Fruit fly (Drosophila melanogaster) whole organism, embryonic: ENCODE results near the gene Usf.

Experiments
- Adf1 ChIP-seq: fragments of 200-800 bp; sonication (Bioruptor generic); IDR thresholded peaks from 2 replicates; pipeline ENCODE4 v1.3.6; 2022; ENCODE audit warnings: missing biosample characterization, missing genetic modification characterization
- Awh ChIP-seq: fragments of 200-800 bp; sonication (Bioruptor generic); IDR thresholded peaks from 2 replicates; pipeline ENCODE4, ENCODE4 v1.3.6; 2022; ENCODE audit warnings: missing biosample characterization, missing genetic modification characterization
- CG10462 ChIP-seq: fragments of 200-800 bp; sonication (Bioruptor generic); optimal IDR thresholded peaks from 2 replicates; lab custom pipeline; 2016; ENCODE audit warnings: missing biosample characterization, missing genetic modification characterization
- CG10543 ChIP-seq: fragments of 200-800 bp; sonication (Bioruptor generic); optimal IDR thresholded peaks from 3 replicates; lab custom pipeline; 2017; ENCODE audit warnings: missing biosample characterization, mild to moderate bottlenecking, missing genetic modification characterization, moderate library complexity
- CG12236 ChIP-seq: fragments of 200-800 bp; sonication (Bioruptor generic); optimal IDR thresholded peaks from 2 replicates; lab custom pipeline; 2016; ENCODE audit warnings: missing biosample characterization, missing genetic modification characterization
- CG12942 ChIP-seq: fragments of 200-800 bp; sonication (Bioruptor generic); optimal IDR thresholded peaks from 3 replicates; lab custom pipeline; 2016; ENCODE audit warnings: missing biosample characterization, missing genetic modification characterization
- CG13775 ChIP-seq: fragments of 200-800 bp; sonication (Bioruptor generic); optimal IDR thresholded peaks from 3 replicates; lab custom pipeline; 2017; ENCODE audit warnings: missing biosample characterization, mild to moderate bottlenecking, missing genetic modification characterization
- CG14965 ChIP-seq: fragments of 200-800 bp; sonication (Bioruptor generic); optimal IDR thresholded peaks from 2 replicates; lab custom pipeline; 2016; ENCODE audit warnings: missing biosample characterization, missing genetic modification characterization, borderline replicate concordance
- CG15011 ChIP-seq: fragments of 200-800 bp; sonication (Bioruptor generic); optimal IDR thresholded peaks from 3 replicates; lab custom pipeline; 2018; ENCODE audit warnings: missing biosample characterization, mild to moderate bottlenecking, missing genetic modification characterization
- CG15479 ChIP-seq: fragments of 200-800 bp; sonication (Bioruptor generic); optimal IDR thresholded peaks from 3 replicates; lab custom pipeline; 2019; ENCODE audit warnings: missing biosample characterization, mild to moderate bottlenecking, missing genetic modification characterization, moderate library complexity
- CG1603 ChIP-seq: fragments of 200-800 bp; sonication (Bioruptor generic); optimal IDR thresholded peaks from 2 replicates; lab custom pipeline; 2019; ENCODE audit warnings: missing biosample characterization, mild to moderate bottlenecking, missing genetic modification characterization, moderate library complexity
- CG17186 ChIP-seq: fragments of 200-800 bp; sonication (Bioruptor generic); optimal IDR thresholded peaks from 3 replicates; lab custom pipeline; 2017; ENCODE audit warnings: missing biosample characterization, missing genetic modification reagents, missing genetic modification characterization
- CG18262 ChIP-seq: fragments of 200-800 bp; optimal IDR thresholded peaks from 3 replicates; lab custom pipeline; 2019; ENCODE audit warnings: missing biosample characterization, mild to moderate bottlenecking, missing genetic modification characterization, moderate library complexity
- CG1832 ChIP-seq: fragments of 200-800 bp; sonication (Bioruptor generic); optimal IDR thresholded peaks from 2 replicates; lab custom pipeline; 2017; ENCODE audit warnings: missing biosample characterization, mild to moderate bottlenecking, missing genetic modification characterization, inconsistent platforms
- CG2712 ChIP-seq: fragments of 200-800 bp; optimal IDR thresholded peaks from 3 replicates; lab custom pipeline; 2019; ENCODE audit warnings: missing biosample characterization, mild to moderate bottlenecking, missing genetic modification characterization, moderate library complexity
- CG2875 ChIP-seq: fragments of 200-800 bp; sonication (Bioruptor generic); optimal IDR thresholded peaks from 2 replicates; lab custom pipeline; 2017; ENCODE audit warnings: missing biosample characterization, mild to moderate bottlenecking, missing genetic modification characterization, missing genetic modification reagents
- CG31224 ChIP-seq: fragments of 200-800 bp; sonication (Bioruptor generic); IDR thresholded peaks from 2 replicates; pipeline ENCODE4 v1.3.6; 2022; ENCODE audit warnings: missing biosample characterization, missing genetic modification characterization
- CG32767 ChIP-seq: fragments of 200-800 bp; sonication (Bioruptor generic); IDR thresholded peaks from 2 replicates; pipeline ENCODE4 v1.3.6; 2022; ENCODE audit warnings: missing biosample characterization, missing genetic modification characterization
- CG33213 ChIP-seq: fragments of 200-800 bp; sonication (Bioruptor generic); optimal IDR thresholded peaks from 3 replicates; lab custom pipeline; 2016; ENCODE audit warnings: missing biosample characterization, missing genetic modification characterization
- CG4328 ChIP-seq: fragments of 200-800 bp; sonication (Bioruptor generic); optimal IDR thresholded peaks from 3 replicates; lab custom pipeline; 2017; ENCODE audit warnings: missing biosample characterization, missing genetic modification reagents, missing genetic modification characterization
- CG4820 ChIP-seq: fragments of 200-800 bp; sonication (Bioruptor generic); optimal IDR thresholded peaks from 3 replicates; lab custom pipeline; 2016; ENCODE audit warnings: missing biosample characterization, missing genetic modification characterization
- CG7745 ChIP-seq: fragments of 200-800 bp; sonication (Bioruptor generic); optimal IDR thresholded peaks from 2 replicates; lab custom pipeline; 2018; ENCODE audit warnings: missing biosample characterization, mild to moderate bottlenecking, missing genetic modification characterization, moderate library complexity
- CG7839 ChIP-seq: fragments of 200-800 bp; sonication (Bioruptor generic); optimal IDR thresholded peaks from 3 replicates; lab custom pipeline; 2018; ENCODE audit warnings: missing biosample characterization, mild to moderate bottlenecking, missing genetic modification characterization, moderate library complexity
- CG8359 ChIP-seq: fragments of 200-800 bp; sonication (Bioruptor generic); optimal IDR thresholded peaks from 2 replicates; lab custom pipeline; 2017; ENCODE audit warnings: missing biosample characterization, mild to moderate bottlenecking, missing genetic modification characterization, borderline replicate concordance
- CG8944 ChIP-seq: fragments of 200-800 bp; sonication (Bioruptor generic); optimal IDR thresholded peaks from 3 replicates; lab custom pipeline; 2016; ENCODE audit warnings: missing biosample characterization, missing genetic modification characterization
- CG9797 ChIP-seq: fragments of 200-800 bp; sonication (Bioruptor generic); optimal IDR thresholded peaks from 3 replicates; lab custom pipeline; 2018; ENCODE audit warnings: missing biosample characterization, mild to moderate bottlenecking, missing genetic modification characterization
- Dref ChIP-seq: fragments of 200-800 bp; sonication (Bioruptor generic); IDR thresholded peaks from 2 replicates; pipeline ENCODE4 v1.3.6; 2022; ENCODE audit warnings: missing biosample characterization, missing genetic modification characterization
- HLH3B ChIP-seq: fragments of 200-800 bp; sonication (Bioruptor generic); IDR thresholded peaks from 2 replicates; pipeline ENCODE4 v1.3.6; 2022; ENCODE audit warnings: missing biosample characterization, missing genetic modification characterization
- HLH54F ChIP-seq: fragments of 200-800 bp; sonication (Bioruptor generic); optimal IDR thresholded peaks from 3 replicates; lab custom pipeline; 2016; ENCODE audit warnings: missing biosample characterization, missing genetic modification characterization
- Hand ChIP-seq: fragments of 200-800 bp; sonication (Bioruptor generic); optimal IDR thresholded peaks from 2 replicates; lab custom pipeline; 2017; ENCODE audit warnings: mild to moderate bottlenecking, missing biosample characterization, missing genetic modification reagents, missing genetic modification characterization
- Hr3 ChIP-seq: fragments of 200-800 bp; sonication (Bioruptor generic); optimal IDR thresholded peaks from 3 replicates; lab custom pipeline; 2016; ENCODE audit warnings: missing biosample characterization, missing genetic modification characterization
- MESR4 ChIP-seq: fragments of 200-800 bp; sonication (Bioruptor generic); optimal IDR thresholded peaks from 2 replicates; lab custom pipeline; 2018; ENCODE audit warnings: missing biosample characterization, mild to moderate bottlenecking, missing genetic modification characterization, moderate library complexity
- Med ChIP-seq: fragments of 200-800 bp; sonication (Bioruptor generic); peaks from one replicate; lab custom pipeline; 2016; ENCODE audit warnings: missing biosample characterization, missing genetic modification characterization, mild to moderate bottlenecking, inconsistent platforms, moderate library complexity
- NC2α ChIP-seq: fragments of 200-800 bp; sonication (Bioruptor generic); optimal IDR thresholded peaks from 2 replicates; lab custom pipeline; 2016; ENCODE audit warnings: missing biosample characterization, missing genetic modification characterization
- Tbp ChIP-seq: fragments of >200 bp; optimal IDR thresholded peaks from 2 replicates; lab custom pipeline; 2018; ENCODE audit warnings: missing biosample characterization, missing genetic modification characterization
- cato ChIP-seq: fragments of 200-800 bp; sonication (Bioruptor generic); optimal IDR thresholded peaks from 2 replicates; lab custom pipeline; 2016; ENCODE audit warnings: missing biosample characterization, missing genetic modification characterization, borderline replicate concordance
- cg ChIP-seq: fragments of 200-800 bp; sonication (Bioruptor generic); optimal IDR thresholded peaks from 3 replicates; lab custom pipeline; 2019; ENCODE audit warnings: missing biosample characterization, mild to moderate bottlenecking, missing genetic modification characterization, moderate library complexity
- ci ChIP-seq: fragments of 200-800 bp; sonication (Bioruptor generic); IDR thresholded peaks from 3 replicates; pipeline ENCODE4 v1.3.6; 2022; ENCODE audit warnings: missing biosample characterization, missing genetic modification characterization
- crol ChIP-seq: fragments of 200-800 bp; sonication (Bioruptor generic); IDR thresholded peaks from 2 replicates; pipeline ENCODE4 v1.3.6; 2022; ENCODE audit warnings: missing biosample characterization, missing genetic modification characterization
- eve ChIP-seq, 2 experiments: fragments of >200 bp; optimal IDR thresholded peaks; 2 replicates each; lab custom pipeline; 2017; ENCODE audit warnings: missing biosample characterization in 2 of 2, missing genetic modification characterization in 2 of 2
- gcm ChIP-seq: fragments of 200-800 bp; sonication (Bioruptor generic); optimal IDR thresholded peaks from 2 replicates; lab custom pipeline; 2019; ENCODE audit warnings: missing biosample characterization, mild to moderate bottlenecking, missing genetic modification characterization, moderate library complexity
- gfzf ChIP-seq: fragments of 200-800 bp; sonication (Bioruptor generic); optimal IDR thresholded peaks from 2 replicates; lab custom pipeline; 2016; ENCODE audit warnings: missing biosample characterization, mild to moderate bottlenecking, missing genetic modification characterization, moderate library complexity
- gt ChIP-seq: fragments of 200-800 bp; sonication (Bioruptor generic); IDR thresholded peaks from 2 replicates; pipeline ENCODE4 v1.3.6; 2022; ENCODE audit warnings: missing biosample characterization, missing genetic modification characterization
- kay ChIP-seq: fragments of 200-800 bp; sonication (Bioruptor generic); optimal IDR thresholded peaks from 2 replicates; lab custom pipeline; 2016; ENCODE audit warnings: missing biosample characterization, missing genetic modification characterization
- lab ChIP-seq: fragments of 200-800 bp; sonication (Bioruptor generic); optimal IDR thresholded peaks from 3 replicates; lab custom pipeline; 2017; ENCODE audit warnings: missing biosample characterization, missing genetic modification characterization, mild to moderate bottlenecking, moderate library complexity, missing genetic modification reagents
- lbe ChIP-seq: fragments of 200-800 bp; sonication (Bioruptor generic); optimal IDR thresholded peaks from 2 replicates; lab custom pipeline; 2016; ENCODE audit warnings: missing biosample characterization, mild to moderate bottlenecking, missing genetic modification characterization
- pita ChIP-seq: fragments of 200-800 bp; sonication (Bioruptor generic); optimal IDR thresholded peaks from 2 replicates; lab custom pipeline; 2017; ENCODE audit warnings: missing biosample characterization, mild to moderate bottlenecking, missing genetic modification characterization
- prd ChIP-seq, 3 experiments: fragments of >200 bp in 2 of 3; fragments of 200-800 bp in 1 of 3; sonication (Bioruptor generic) in 1 of 3; optimal IDR thresholded peaks in 2 of 3; IDR thresholded peaks in 1 of 3; 2 replicates in 2 of 3; 3 replicates in 1 of 3; pipeline versions ENCODE4 v1.3.6 to Lab custom; 2017 to 2022; ENCODE audit warnings: missing biosample characterization in 1 of 3, missing genetic modification characterization in 1 of 3
- ranshi ChIP-seq: fragments of 200-800 bp; sonication (Bioruptor generic); IDR thresholded peaks from 2 replicates; pipeline ENCODE4 v1.3.6; 2022; ENCODE audit warnings: missing biosample characterization, missing genetic modification characterization
- tin ChIP-seq: fragments of 200-800 bp; sonication (Bioruptor generic); optimal IDR thresholded peaks from 3 replicates; lab custom pipeline; 2016; ENCODE audit warnings: missing biosample characterization, missing genetic modification characterization

Gene Usf

dm6 chrX:4596467-4597183, 48.0 kb upstream of the Usf start (continued):
- TF ChIP-seq CG18262 (tag; lab: Kevin White, UChicago) (no peak), CG31224 (GFP tag; lab: Robert Waterston, UW) (no peak), Awh (GFP tag; lab: Robert Waterston, UW) (no peak), CG33213 (no peak), CG2875 (GFP tag; lab: Kevin White, UChicago) (no peak), CG4820 (GFP tag; lab: Kevin White, UChicago) (no peak), CG8944 (no peak), Dref (GFP tag; lab: Robert Waterston, UW) (no peak), lbe (no peak), Hand (GFP tag; lab: Kevin White, UChicago) (no peak), ranshi (no peak), crol (no peak), CG7745 (tag; lab: Kevin White, UChicago) (no peak), CG8359 (GFP tag; lab: Kevin White, UChicago) (no peak), cato (GFP tag; lab: Kevin White, UChicago) (no peak), cg (GFP tag; lab: Kevin White, UChicago) (peak; percentile 85), Adf1 (GFP tag; lab: Robert Waterston, UW) (peak; percentile 41), eve (GFP tag; optimal IDR thresholded peaks at IDR 0.05; lab: Kevin White, UChicago) (peak in 1 of 2 experiments; percentile 24), CG14965 (no peak), HLH54F (no peak), gcm (peak; percentile 32), CG10543 (GFP tag; lab: Kevin White, UChicago) (peak; percentile 51), gfzf (GFP tag; lab: Kevin White, UChicago) (no peak), Med (GFP tag; lab: Kevin White, UChicago) (peak; percentile 3), CG13775 (GFP tag; lab: Kevin White, UChicago) (no peak), NC2α (GFP tag; lab: Kevin White, UChicago) (no peak), CG4328 (GFP tag; lab: Kevin White, UChicago) (no peak), tin (no peak), CG1603 (tag; lab: Kevin White, UChicago) (no peak), CG10462 (GFP tag; lab: Kevin White, UChicago) (no peak), gt (GFP tag; lab: Robert Waterston, UW) (no peak), Hr3 (GFP tag; lab: Kevin White, UChicago) (no peak), ci (GFP tag; lab: Robert Waterston, UW) (no peak), CG15011 (no peak), CG12236 (no peak), CG2712 (tag; lab: Kevin White, UChicago) (no peak), CG12942 (no peak), CG15479 (no peak), CG1832 (GFP tag; lab: Kevin White, UChicago) (no peak), HLH3B (GFP tag; lab: Robert Waterston, UW) (no peak), CG32767 (GFP tag; lab: Robert Waterston, UW) (peak; percentile 54; the same call in 1 of the 2 replicates), kay (GFP tag; lab: Kevin White, UChicago) (no peak), Tbp (GFP tag; lab: Kevin White, UChicago) (no peak), MESR4 (GFP tag; lab: Kevin White, UChicago) (no peak), CG17186 (GFP tag; lab: Kevin White, UChicago) (no peak), lab (no peak), pita (GFP tag; lab: Kevin White, UChicago) (no peak), CG9797 (GFP tag; lab: Kevin White, UChicago) (no peak), CG7839 (no peak), prd (optimal IDR thresholded peaks at IDR 0.05; lab: Kevin White, UChicago) (no peak), prd (GFP tag; IDR thresholded peaks at IDR 0.05; lab: Robert Waterston, UW) (no peak)
